Fruit fly (Drosophila melanogaster) whole organism, embryonic: Measurements from ENCODE around the gene Vps29.

Experiments
- Abd-B ChIP-seq: fragments of 200-800 bp; sonication (Bioruptor generic); optimal IDR thresholded peaks from 2 replicates; lab custom pipeline; 2018; ENCODE audit warnings: missing biosample characterization, mild to moderate bottlenecking, missing genetic modification characterization, moderate library complexity
- Atf3 ChIP-seq: fragments of 200-800 bp; sonication (Bioruptor generic); optimal IDR thresholded peaks from 3 replicates; lab custom pipeline; 2016; ENCODE audit warnings: missing biosample characterization, missing genetic modification characterization
- C15 ChIP-seq: fragments of 200-800 bp; sonication (Bioruptor generic); IDR thresholded peaks from 3 replicates; pipeline ENCODE4 v1.3.6; 2022; ENCODE audit warnings: missing biosample characterization, missing genetic modification characterization
- CG10274 ChIP-seq: fragments of 200-800 bp; sonication (Bioruptor generic); optimal IDR thresholded peaks from 3 replicates; lab custom pipeline; 2017; ENCODE audit warnings: missing biosample characterization, mild to moderate bottlenecking, missing genetic modification characterization
- CG11504 ChIP-seq: fragments of 200-800 bp; sonication (Bioruptor generic); optimal IDR thresholded peaks from 3 replicates; lab custom pipeline; 2019; ENCODE audit warnings: missing biosample characterization, mild to moderate bottlenecking, missing genetic modification characterization, moderate library complexity
- CG12744 ChIP-seq: fragments of 200-800 bp; sonication (Bioruptor generic); optimal IDR thresholded peaks from 2 replicates; lab custom pipeline; 2016; ENCODE audit warnings: missing biosample characterization, missing genetic modification characterization
- CG14667 ChIP-seq: fragments of 200-800 bp; sonication (Bioruptor generic); IDR thresholded peaks from 2 replicates; pipeline ENCODE4 v1.3.6; 2022; ENCODE audit warnings: missing biosample characterization, missing genetic modification characterization
- CG17328 ChIP-seq: fragments of 200-800 bp; sonication (Bioruptor generic); IDR thresholded peaks from 2 replicates; pipeline ENCODE4 v1.3.6; 2022; ENCODE audit warnings: missing biosample characterization, missing genetic modification characterization
- CG18262 ChIP-seq: fragments of 200-800 bp; optimal IDR thresholded peaks from 3 replicates; lab custom pipeline; 2019; ENCODE audit warnings: missing biosample characterization, mild to moderate bottlenecking, missing genetic modification characterization, moderate library complexity
- CG30431 ChIP-seq: fragments of 200-800 bp; sonication (Bioruptor generic); optimal IDR thresholded peaks from 2 replicates; lab custom pipeline; 2017; ENCODE audit warnings: missing biosample characterization, missing genetic modification characterization
- CG34376 ChIP-seq: fragments of 200-800 bp; sonication (Bioruptor generic); optimal IDR thresholded peaks from 2 replicates; lab custom pipeline; 2018; ENCODE audit warnings: missing biosample characterization, mild to moderate bottlenecking, missing genetic modification characterization
- CG5180 ChIP-seq: fragments of 200-800 bp; sonication (Bioruptor generic); optimal IDR thresholded peaks from 3 replicates; lab custom pipeline; 2017; ENCODE audit warnings: missing biosample characterization, missing genetic modification characterization, mild to moderate bottlenecking, moderate library complexity, missing genetic modification reagents
- CG5953 ChIP-seq: fragments of 200-800 bp; sonication (Bioruptor generic); IDR thresholded peaks from 2 replicates; pipeline ENCODE4 v1.3.6; 2022; ENCODE audit warnings: missing biosample characterization, missing genetic modification characterization
- CG6813 ChIP-seq: fragments of 200-800 bp; sonication (Bioruptor generic); optimal IDR thresholded peaks from 2 replicates; lab custom pipeline; 2017; ENCODE audit warnings: missing biosample characterization, missing genetic modification characterization, mild to moderate bottlenecking, moderate library complexity, missing genetic modification reagents
- CG7271 ChIP-seq: fragments of 200-800 bp; sonication (Bioruptor generic); optimal IDR thresholded peaks from 2 replicates; lab custom pipeline; 2018; ENCODE audit warnings: missing biosample characterization, mild to moderate bottlenecking, missing genetic modification characterization, moderate library complexity
- CG7987 ChIP-seq: fragments of 200-800 bp; sonication (Bioruptor generic); optimal IDR thresholded peaks from 2 replicates; lab custom pipeline; 2018; ENCODE audit warnings: missing biosample characterization, mild to moderate bottlenecking, missing genetic modification characterization, moderate library complexity
- Dip2 ChIP-seq: fragments of 200-800 bp; sonication (Bioruptor generic); IDR thresholded peaks from 2 replicates; pipeline ENCODE4 v1.3.6; 2022; ENCODE audit warnings: missing biosample characterization, missing genetic modification characterization
- Gug ChIP-seq: fragments of 200-800 bp; sonication (Bioruptor generic); IDR thresholded peaks from 4 replicates; pipeline ENCODE4 v1.3.6; 2022; ENCODE audit warnings: missing biosample characterization, missing genetic modification characterization
- HmgZ ChIP-seq: fragments of 200-800 bp; sonication (Bioruptor generic); optimal IDR thresholded peaks from 2 replicates; lab custom pipeline; 2018; ENCODE audit warnings: missing biosample characterization, mild to moderate bottlenecking, missing genetic modification characterization
- Hmr ChIP-seq: fragments of 200-800 bp; sonication (Bioruptor generic); optimal IDR thresholded peaks from 3 replicates; lab custom pipeline; 2017; ENCODE audit warnings: mild to moderate bottlenecking, missing biosample characterization, missing genetic modification reagents, missing genetic modification characterization
- Hsf ChIP-seq: fragments of 200-800 bp; sonication (Bioruptor generic); optimal IDR thresholded peaks from 3 replicates; lab custom pipeline; 2016; ENCODE audit warnings: missing biosample characterization, missing genetic modification characterization
- Lpt ChIP-seq: fragments of >200 bp; optimal IDR thresholded peaks from 2 replicates; lab custom pipeline; 2018; ENCODE audit warnings: missing biosample characterization, missing genetic modification characterization
- Max ChIP-seq: fragments of 200-800 bp; sonication (Bioruptor generic); optimal IDR thresholded peaks from 2 replicates; lab custom pipeline; 2016; ENCODE audit warnings: missing biosample characterization, mild to moderate bottlenecking, missing genetic modification characterization
- Myb ChIP-seq: fragments of 200-800 bp; sonication (Bioruptor generic); optimal IDR thresholded peaks from 2 replicates; lab custom pipeline; 2016; ENCODE audit warnings: missing biosample characterization, missing genetic modification characterization
- Pdp1 ChIP-seq, 2 experiments: fragments of 200-800 bp; sonication (Bioruptor generic); optimal IDR thresholded peaks; 3 replicates each; lab custom pipeline; 2016; ENCODE audit warnings: missing biosample characterization in 2 of 2, missing genetic modification characterization in 2 of 2, mild to moderate bottlenecking in 1 of 2, moderate library complexity in 1 of 2
- Side ChIP-seq: fragments of 200-800 bp; sonication (Bioruptor generic); optimal IDR thresholded peaks from 2 replicates; lab custom pipeline; 2016; ENCODE audit warnings: missing biosample characterization, missing genetic modification characterization
- al ChIP-seq: fragments of 200-800 bp; sonication (Bioruptor generic); IDR thresholded peaks from 2 replicates; pipeline ENCODE4 v1.3.6; 2022; ENCODE audit warnings: missing biosample characterization, missing genetic modification characterization
- bsh ChIP-seq, 2 experiments: fragments of 200-800 bp; sonication (Bioruptor generic); optimal IDR thresholded peaks; 2 replicates each; lab custom pipeline; 2017 to 2018; ENCODE audit warnings: mild to moderate bottlenecking in 2 of 2, missing biosample characterization in 2 of 2, missing genetic modification characterization in 2 of 2, moderate library complexity in 1 of 2
- crol ChIP-seq: fragments of 200-800 bp; sonication (Bioruptor generic); IDR thresholded peaks from 2 replicates; pipeline ENCODE4 v1.3.6; 2022; ENCODE audit warnings: missing biosample characterization, missing genetic modification characterization
- danr ChIP-seq: fragments of 200-800 bp; sonication (Bioruptor generic); IDR thresholded peaks from 2 replicates; pipeline ENCODE4 v1.3.6; 2022; ENCODE audit warnings: missing biosample characterization, missing genetic modification characterization
- exex ChIP-seq: fragments of 200-800 bp; sonication (Bioruptor generic); optimal IDR thresholded peaks from 4 replicates; lab custom pipeline; 2018; ENCODE audit warnings: missing biosample characterization, mild to moderate bottlenecking, missing genetic modification characterization, moderate library complexity
- fd96Cb ChIP-seq: fragments of 200-800 bp; sonication (Bioruptor generic); optimal IDR thresholded peaks from 2 replicates; lab custom pipeline; 2018; ENCODE audit warnings: missing biosample characterization, mild to moderate bottlenecking, missing genetic modification characterization, moderate library complexity
- grn ChIP-seq: fragments of 200-800 bp; sonication (Bioruptor generic); optimal IDR thresholded peaks from 3 replicates; lab custom pipeline; 2017; ENCODE audit warnings: missing biosample characterization, missing genetic modification characterization
- gsb-n ChIP-seq: fragments of 200-800 bp; sonication (Bioruptor generic); optimal IDR thresholded peaks from 3 replicates; lab custom pipeline; 2018; ENCODE audit warnings: missing biosample characterization, mild to moderate bottlenecking, missing genetic modification characterization
- luna ChIP-seq: fragments of 200-800 bp; sonication (Bioruptor generic); optimal IDR thresholded peaks from 2 replicates; lab custom pipeline; 2016; ENCODE audit warnings: missing biosample characterization, missing genetic modification characterization
- mirr ChIP-seq: fragments of 200-800 bp; sonication (Bioruptor generic); optimal IDR thresholded peaks from 3 replicates; lab custom pipeline; 2018; ENCODE audit warnings: missing biosample characterization, mild to moderate bottlenecking, missing genetic modification characterization
- org-1 ChIP-seq: fragments of 200-800 bp; sonication (Bioruptor generic); optimal IDR thresholded peaks from 2 replicates; lab custom pipeline; 2017; ENCODE audit warnings: missing biosample characterization, missing genetic modification characterization
- p53 ChIP-seq: fragments of 200-800 bp; sonication (Bioruptor generic); optimal IDR thresholded peaks from 2 replicates; lab custom pipeline; 2016; ENCODE audit warnings: missing biosample characterization, missing genetic modification characterization
- phol ChIP-seq: fragments of 200-800 bp; sonication (Bioruptor generic); optimal IDR thresholded peaks from 3 replicates; lab custom pipeline; 2018; ENCODE audit warnings: missing biosample characterization, mild to moderate bottlenecking, missing genetic modification characterization, moderate library complexity
- pros ChIP-seq: fragments of 200-800 bp; sonication (Bioruptor generic); optimal IDR thresholded peaks from 3 replicates; lab custom pipeline; 2019; ENCODE audit warnings: missing biosample characterization, mild to moderate bottlenecking, missing genetic modification characterization, moderate library complexity
- sens ChIP-seq: fragments of 200-800 bp; sonication (Bioruptor generic); peaks from one replicate; lab custom pipeline; 2016; ENCODE audit warnings: missing biosample characterization, missing genetic modification characterization
- slbo ChIP-seq: fragments of 200-800 bp; sonication (Bioruptor generic); IDR thresholded peaks from 2 replicates; pipeline ENCODE4 v1.3.6; 2022; ENCODE audit warnings: missing biosample characterization, missing genetic modification characterization
- so ChIP-seq: fragments of 200-800 bp; sonication (Bioruptor generic); IDR thresholded peaks from 3 replicates; pipeline ENCODE4 v1.3.6; 2022; ENCODE audit warnings: missing biosample characterization, missing genetic modification characterization
- sqz ChIP-seq: fragments of 200-800 bp; sonication (Bioruptor generic); optimal IDR thresholded peaks from 3 replicates; lab custom pipeline; 2018; ENCODE audit warnings: missing biosample characterization, mild to moderate bottlenecking, missing genetic modification characterization
- trem ChIP-seq: fragments of 200-800 bp; optimal IDR thresholded peaks from 3 replicates; lab custom pipeline; 2019; ENCODE audit warnings: missing biosample characterization, mild to moderate bottlenecking, missing genetic modification characterization, moderate library complexity
- trh ChIP-seq: fragments of 200-800 bp; sonication (Bioruptor generic); optimal IDR thresholded peaks from 2 replicates; lab custom pipeline; 2016; ENCODE audit warnings: missing biosample characterization, missing genetic modification characterization
- tx ChIP-seq: fragments of 200-800 bp; sonication (Bioruptor generic); optimal IDR thresholded peaks from 2 replicates; lab custom pipeline; 2016; ENCODE audit warnings: missing biosample characterization, missing genetic modification characterization
- z ChIP-seq: fragments of 200-800 bp; sonication (Bioruptor generic); IDR thresholded peaks from 3 replicates; pipeline ENCODE4 v1.3.6; 2022; ENCODE audit warnings: missing biosample characterization, missing genetic modification characterization
- zfh2 ChIP-seq: fragments of 200-800 bp; sonication (Bioruptor generic); optimal IDR thresholded peaks from 2 replicates; lab custom pipeline; 2016; ENCODE audit warnings: missing biosample characterization, missing genetic modification characterization

Vps29 gene

DNA sequence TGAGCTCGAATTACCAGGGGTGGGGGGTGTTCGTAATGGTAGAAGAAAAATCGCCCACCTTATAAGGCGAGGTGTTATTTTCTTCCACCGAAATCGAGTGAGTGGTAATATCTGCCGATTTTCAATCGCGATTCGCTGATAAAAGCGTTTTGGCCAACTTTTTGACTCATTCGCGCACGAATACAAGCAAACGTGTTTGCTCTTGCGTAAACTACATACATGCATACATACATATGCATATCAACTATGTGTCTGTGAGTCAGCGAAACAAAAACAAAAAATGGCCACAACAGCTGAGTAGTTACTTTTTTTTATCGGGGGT is 6.8 kb downstream of the Vps29 start:
- peak; percentile 38 for TF ChIP-seq phol
- TF ChIP-seq HmgZ (tag; lab: Kevin White, UChicago), result peak; percentile 20
- no peak for TF ChIP-seq C15 (GFP tag; lab: Robert Waterston, UW)
- TF ChIP-seq tx, result no peak
- TF ChIP-seq CG17328 (GFP tag; lab: Robert Waterston, UW), result no peak
- TF ChIP-seq Max (GFP tag; lab: Kevin White, UChicago), result no peak
- peak in 1 of 2 experiments; percentile 92 for TF ChIP-seq Pdp1 (GFP tag; optimal IDR thresholded peaks at IDR 0.05; lab: Kevin White, UChicago)
- peak; percentile 21 for TF ChIP-seq p53 (GFP tag; lab: Kevin White, UChicago)
- peak; percentile 60 for TF ChIP-seq pros (GFP tag; lab: Kevin White, UChicago)
- no peak for TF ChIP-seq luna (GFP tag; lab: Kevin White, UChicago)
- TF ChIP-seq CG14667 (GFP tag; lab: Robert Waterston, UW), result no peak
- TF ChIP-seq slbo, result 0 out of 2 replicates have a peak, but pooled peaks have one; percentile 8
- 0 out of 3 replicates have a peak, but pooled peaks have one; percentile 20 for TF ChIP-seq so (GFP tag; lab: Robert Waterston, UW)
- TF ChIP-seq grn (GFP tag; lab: Kevin White, UChicago), result peak; percentile 80
- TF ChIP-seq mirr (GFP tag; lab: Kevin White, UChicago), result peak; percentile 33
- no peak for TF ChIP-seq Gug (GFP tag; lab: Robert Waterston, UW)
- TF ChIP-seq CG6813 (GFP tag; lab: Kevin White, UChicago), result no peak
- TF ChIP-seq sens, result peak; percentile 60
- TF ChIP-seq exex (tag; lab: Kevin White, UChicago), result peak; percentile 64
- peak; percentile 20 for TF ChIP-seq CG34376
- TF ChIP-seq z (GFP tag; lab: Robert Waterston, UW), result peak; percentile 47; the same call in 1 of the 3 replicates

DNA sequence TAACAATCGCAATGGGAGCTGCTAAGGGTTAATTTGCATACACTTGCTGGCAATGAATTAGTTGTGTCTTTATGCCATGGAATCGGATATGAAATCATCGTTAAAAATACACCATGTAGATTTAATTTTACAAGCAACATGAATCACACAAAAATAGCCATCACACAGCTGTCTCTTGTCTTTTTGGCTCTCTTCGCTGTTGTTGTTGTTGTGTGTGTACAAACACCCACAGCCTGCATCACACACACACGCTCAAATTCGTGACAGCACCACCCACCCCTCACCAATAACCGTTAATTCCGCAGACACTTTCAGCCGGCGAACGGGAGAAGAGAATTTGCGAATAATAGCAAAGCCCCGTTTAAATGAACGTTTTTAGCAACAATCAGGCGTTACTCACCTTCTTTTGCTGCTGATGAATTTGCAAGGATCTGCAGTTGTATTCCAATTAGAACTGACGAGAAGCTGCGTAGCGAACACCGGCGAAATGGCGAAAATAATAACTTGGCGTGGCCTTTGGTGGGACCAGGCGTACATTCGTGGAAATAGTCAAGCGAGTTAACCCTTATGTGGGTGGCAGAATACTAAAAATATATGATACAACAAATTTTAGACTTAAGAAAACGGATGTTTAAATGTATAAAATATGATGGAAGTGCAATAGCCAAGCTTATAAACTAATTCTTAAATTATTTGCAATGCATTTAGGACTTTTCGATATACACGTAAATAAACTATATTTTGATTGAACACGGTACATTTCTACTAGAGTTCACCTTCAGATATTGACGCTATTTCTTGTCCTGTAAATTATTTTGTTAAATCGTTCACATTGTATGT is 7.3 kb downstream of the Vps29 start, which contains the start of gene capt:
Gene capt, minus strand, starts transcription at position 584 of the 840 bp plus-strand sequence.
- TF ChIP-seq zfh2 (GFP tag; lab: Kevin White, UChicago) (peak; percentile 42), CG5180 (GFP tag; lab: Kevin White, UChicago) (no peak), C15 (GFP tag; lab: Robert Waterston, UW) (no peak), CG7987 (GFP tag; lab: Kevin White, UChicago) (no peak), CG10274 (no peak), danr (GFP tag; lab: Robert Waterston, UW) (no peak), fd96Cb (tag; lab: Kevin White, UChicago) (peak; percentile 11), trh (no peak), Hsf (GFP tag; lab: Kevin White, UChicago) (peak; percentile 62), Atf3 (GFP tag; lab: Kevin White, UChicago) (no peak), Lpt (GFP tag; lab: Kevin White, UChicago) (no peak), trem (peak; percentile 9), CG11504 (tag; lab: Kevin White, UChicago) (no peak), Abd-B (GFP tag; lab: Kevin White, UChicago) (peak; percentile 46), al (GFP tag; lab: Robert Waterston, UW) (peak; percentile 31; the same call in 1 of the 2 replicates), bsh (GFP tag; optimal IDR thresholded peaks at IDR 0.05; lab: Kevin White, UChicago) (peak in 1 of 2 experiments; percentile 11), crol (GFP tag; lab: Robert Waterston, UW) (peak; percentile 90), org-1 (GFP tag; lab: Kevin White, UChicago) (no peak), Dip2 (no peak), Myb (GFP tag; lab: Kevin White, UChicago) (peak; percentile 10), Side (no peak), CG7271 (tag; lab: Kevin White, UChicago) (no peak), gsb-n (tag; lab: Kevin White, UChicago) (no peak), CG18262 (tag; lab: Kevin White, UChicago) (peak; percentile 39), CG5953 (GFP tag; lab: Robert Waterston, UW) (no peak), so (GFP tag; lab: Robert Waterston, UW) (no peak), Hmr (no peak), CG12744 (GFP tag; lab: Kevin White, UChicago) (no peak), CG30431 (no peak), sqz (GFP tag; lab: Kevin White, UChicago) (no peak)
